Fruit fly (Drosophila melanogaster): ENCODE results near the gene CG31251.

The CG31251 gene

dm6 chr3R:17708778-17709476, 24.2 kb upstream of the CG31251 start (continued):
- TF ChIP-seq Trl (optimal IDR thresholded peaks at IDR 0.05) (no peak), Trl (GFP tag; optimal IDR thresholded peaks at IDR 0.05) (no peak), CG33213 (GFP tag; optimal IDR thresholded peaks at IDR 0.05) (no peak), CG10267 (tag; optimal IDR thresholded peaks at IDR 0.05) (no peak), luna (GFP tag; optimal IDR thresholded peaks at IDR 0.05) (no peak), Ada2b (GFP tag; IDR thresholded peaks at IDR 0.05) (no peak), Vsx1 (GFP tag; optimal IDR thresholded peaks at IDR 0.05) (no peak), CG15601 (tag; optimal IDR thresholded peaks at IDR 0.05) (no peak), CG8924 (tag; optimal IDR thresholded peaks at IDR 0.05) (no peak), HmgZ (tag; optimal IDR thresholded peaks at IDR 0.05) (no peak), gt (GFP tag; IDR thresholded peaks at IDR 0.05) (no peak), CG8089 (GFP tag; optimal IDR thresholded peaks at IDR 0.05) (no peak), Hsf (GFP tag; optimal IDR thresholded peaks at IDR 0.05) (no peak), E2f1 (GFP tag; IDR thresholded peaks at IDR 0.05) (no peak), Dip3 (GFP tag; optimal IDR thresholded peaks at IDR 0.05) (no peak), CG7963 (GFP tag; IDR thresholded peaks at IDR 0.05; ENCODE audit: partially characterized antibody) (no peak), Lpt (GFP tag; optimal IDR thresholded peaks at IDR 0.05) (no peak), CTCF (GFP tag; optimal IDR thresholded peaks at IDR 0.05) (no peak), CG6654 (GFP tag; optimal IDR thresholded peaks at IDR 0.05) (no peak), Atf-2 (GFP tag; optimal IDR thresholded peaks at IDR 0.05) (no peak), CG2202 (tag; optimal IDR thresholded peaks at IDR 0.05) (no peak), CG17328 (GFP tag; IDR thresholded peaks at IDR 0.05) (0 out of 2 replicates have a peak, but pooled peaks have one; percentile 13), Hmx (GFP tag; optimal IDR thresholded peaks at IDR 0.05) (no peak), CG3407 (GFP tag; optimal IDR thresholded peaks at IDR 0.05) (no peak), B-H1 (GFP tag; IDR thresholded peaks at IDR 0.05) (no peak), H2.0 (GFP tag; IDR thresholded peaks at IDR 0.05) (no peak), Adf1 (GFP tag; IDR thresholded peaks at IDR 0.05) (no peak), MESR4 (GFP tag; optimal IDR thresholded peaks at IDR 0.05) (no peak), gfzf (GFP tag; optimal IDR thresholded peaks at IDR 0.05) (no peak), prd (optimal IDR thresholded peaks at IDR 0.05) (no peak), prd (GFP tag; IDR thresholded peaks at IDR 0.05) (peak; percentile 37; the same call in 2 of the 3 replicates), vvl (GFP tag; IDR thresholded peaks at IDR 0.05) (peak; percentile 28; the same call in 1 of the 2 replicates), ash1 (GFP tag; optimal IDR thresholded peaks at IDR 0.05) (no peak), CG18262 (tag; optimal IDR thresholded peaks at IDR 0.05) (no peak), CG32767 (GFP tag; IDR thresholded peaks at IDR 0.05) (0 out of 2 replicates have a peak, but pooled peaks have one; percentile 40), CG7987 (GFP tag; optimal IDR thresholded peaks at IDR 0.05) (no peak), CG3726 (GFP tag; IDR thresholded peaks at IDR 0.05) (no peak), bowl (GFP tag; IDR thresholded peaks at IDR 0.05) (no peak), CG30020 (tag; optimal IDR thresholded peaks at IDR 0.05) (no peak), pan (optimal IDR thresholded peaks at IDR 0.05) (no peak), pan (GFP tag; optimal IDR thresholded peaks at IDR 0.05 in 1 of 2, IDR thresholded peaks at IDR 0.05 in 1 of 2) (peak in 1 of 2 experiments; percentile 33), CG4854 (GFP tag; optimal IDR thresholded peaks at IDR 0.05) (no peak), BEAF-32 (GFP tag; optimal IDR thresholded peaks at IDR 0.05) (no peak), Mad (GFP tag; optimal IDR thresholded peaks at IDR 0.05) (no peak), HLH3B (GFP tag; IDR thresholded peaks at IDR 0.05) (no peak), Scr (GFP tag; IDR thresholded peaks at IDR 0.05; ENCODE audit: partially characterized antibody) (no peak), ab (GFP tag; optimal IDR thresholded peaks at IDR 0.05) (no peak), Nf-YC (tag; optimal IDR thresholded peaks at IDR 0.05) (no peak), CG8359 (GFP tag; optimal IDR thresholded peaks at IDR 0.05; ENCODE audit: borderline replicate concordance) (no peak), Abd-B (GFP tag; optimal IDR thresholded peaks at IDR 0.05) (no peak), CG13287 (GFP tag; IDR thresholded peaks at IDR 0.05; ENCODE audit: partially characterized antibody) (no peak), TFAM (GFP tag; optimal IDR thresholded peaks at IDR 0.05) (no peak)
